Fruit fly (Drosophila melanogaster) whole organism, embryonic: ENCODE data around the gene ClpP.

Source experiments
- Bgb ChIP-seq: fragments of 200-800 bp; sonication (Bioruptor generic); IDR thresholded peaks from 2 replicates; pipeline ENCODE4 v1.3.6; 2022; ENCODE audit warnings: missing biosample characterization, missing genetic modification characterization; ENCODE audit not compliant: partially characterized antibody
- CG12299 ChIP-seq: fragments of 200-800 bp; sonication (Bioruptor generic); optimal IDR thresholded peaks from 2 replicates; lab custom pipeline; 2018; ENCODE audit warnings: missing biosample characterization, mild to moderate bottlenecking, missing genetic modification characterization
- CG13624 ChIP-seq: fragments of 200-800 bp; sonication (Bioruptor generic); optimal IDR thresholded peaks from 2 replicates; lab custom pipeline; 2016; ENCODE audit warnings: missing biosample characterization, missing genetic modification characterization
- CG15479 ChIP-seq: fragments of 200-800 bp; sonication (Bioruptor generic); optimal IDR thresholded peaks from 3 replicates; lab custom pipeline; 2019; ENCODE audit warnings: missing biosample characterization, mild to moderate bottlenecking, missing genetic modification characterization, moderate library complexity
- CG15514 ChIP-seq: fragments of 200-800 bp; sonication (Bioruptor generic); optimal IDR thresholded peaks from 3 replicates; lab custom pipeline; 2017; ENCODE audit warnings: missing biosample characterization, missing genetic modification characterization, mild to moderate bottlenecking, moderate library complexity, missing genetic modification reagents
- CG17359 ChIP-seq: fragments of 200-800 bp; sonication (Bioruptor generic); optimal IDR thresholded peaks from 3 replicates; lab custom pipeline; 2018; ENCODE audit warnings: missing biosample characterization, mild to moderate bottlenecking, missing genetic modification characterization, moderate library complexity
- CG17829 ChIP-seq: fragments of 200-800 bp; optimal IDR thresholded peaks from 2 replicates; lab custom pipeline; 2019; ENCODE audit warnings: missing biosample characterization, mild to moderate bottlenecking, missing genetic modification characterization, moderate library complexity
- CG18599 ChIP-seq: fragments of 200-800 bp; sonication (Bioruptor generic); optimal IDR thresholded peaks from 3 replicates; lab custom pipeline; 2017; ENCODE audit warnings: missing biosample characterization, missing genetic modification characterization, mild to moderate bottlenecking, moderate library complexity, missing genetic modification reagents
- CG18764 ChIP-seq: fragments of 200-800 bp; sonication (Bioruptor generic); optimal IDR thresholded peaks from 3 replicates; lab custom pipeline; 2016; ENCODE audit warnings: missing biosample characterization, missing genetic modification characterization
- CG30020 ChIP-seq: fragments of 200-800 bp; optimal IDR thresholded peaks from 2 replicates; lab custom pipeline; 2019; ENCODE audit warnings: missing biosample characterization, mild to moderate bottlenecking, missing genetic modification characterization, moderate library complexity
- CG3995 ChIP-seq: fragments of 200-800 bp; sonication (Bioruptor generic); optimal IDR thresholded peaks from 3 replicates; lab custom pipeline; 2016; ENCODE audit warnings: missing biosample characterization, missing genetic modification characterization
- CG7357 ChIP-seq: fragments of 200-800 bp; sonication (Bioruptor generic); IDR thresholded peaks from 3 replicates; pipeline ENCODE4 v1.3.6; 2022; ENCODE audit warnings: missing biosample characterization, missing genetic modification characterization
- CG7839 ChIP-seq: fragments of 200-800 bp; sonication (Bioruptor generic); optimal IDR thresholded peaks from 3 replicates; lab custom pipeline; 2018; ENCODE audit warnings: missing biosample characterization, mild to moderate bottlenecking, missing genetic modification characterization, moderate library complexity
- CG7928 ChIP-seq: fragments of 200-800 bp; sonication (Bioruptor generic); optimal IDR thresholded peaks from 2 replicates; lab custom pipeline; 2017; ENCODE audit warnings: missing biosample characterization, mild to moderate bottlenecking, missing genetic modification characterization
- CG9797 ChIP-seq: fragments of 200-800 bp; sonication (Bioruptor generic); optimal IDR thresholded peaks from 3 replicates; lab custom pipeline; 2018; ENCODE audit warnings: missing biosample characterization, mild to moderate bottlenecking, missing genetic modification characterization
- Dek ChIP-seq: fragments of 200-800 bp; sonication (Bioruptor generic); optimal IDR thresholded peaks from 3 replicates; lab custom pipeline; 2019; ENCODE audit warnings: missing biosample characterization, mild to moderate bottlenecking, missing genetic modification characterization, moderate library complexity
- Dll ChIP-seq: fragments of 200-800 bp; sonication (Bioruptor generic); IDR thresholded peaks from 4 replicates; pipeline ENCODE4 v1.3.6; 2022; ENCODE audit warnings: missing biosample characterization, missing genetic modification characterization; ENCODE audit not compliant: partially characterized antibody
- Dref ChIP-seq: fragments of 200-800 bp; sonication (Bioruptor generic); IDR thresholded peaks from 2 replicates; pipeline ENCODE4 v1.3.6; 2022; ENCODE audit warnings: missing biosample characterization, missing genetic modification characterization
- Gsc ChIP-seq: fragments of 200-800 bp; sonication (Bioruptor generic); IDR thresholded peaks from 2 replicates; pipeline ENCODE4 v1.3.6; 2022; ENCODE audit warnings: missing biosample characterization, missing genetic modification characterization
- Gug ChIP-seq: fragments of 200-800 bp; sonication (Bioruptor generic); IDR thresholded peaks from 4 replicates; pipeline ENCODE4 v1.3.6; 2022; ENCODE audit warnings: missing biosample characterization, missing genetic modification characterization
- HLHmδ ChIP-seq: fragments of 200-800 bp; sonication (Bioruptor generic); optimal IDR thresholded peaks from 2 replicates; lab custom pipeline; 2018; ENCODE audit warnings: missing biosample characterization, mild to moderate bottlenecking, missing genetic modification characterization, moderate library complexity
- Hsf ChIP-seq: fragments of 200-800 bp; sonication (Bioruptor generic); optimal IDR thresholded peaks from 3 replicates; lab custom pipeline; 2016; ENCODE audit warnings: missing biosample characterization, missing genetic modification characterization
- MBD-R2 ChIP-seq: fragments of 200-800 bp; sonication (Bioruptor generic); IDR thresholded peaks from 2 replicates; pipeline ENCODE4 v1.3.6; 2022; ENCODE audit warnings: missing biosample characterization, missing genetic modification characterization
- PHDP ChIP-seq: fragments of 200-800 bp; sonication (Bioruptor generic); optimal IDR thresholded peaks from 3 replicates; lab custom pipeline; 2018; ENCODE audit warnings: missing biosample characterization, mild to moderate bottlenecking, missing genetic modification characterization, moderate library complexity
- Stat92E ChIP-seq, 3 experiments: fragments of >200 bp in 2 of 3; fragments of 200-800 bp in 1 of 3; sonication (Bioruptor generic) in 1 of 3; optimal IDR thresholded peaks; 2 replicates each; lab custom pipeline; 2017 to 2019; ENCODE audit warnings: missing biosample characterization in 3 of 3, missing genetic modification characterization in 3 of 3, mild to moderate bottlenecking in 1 of 3, moderate library complexity in 1 of 3
- Trl ChIP-seq, 3 experiments: fragments of >200 bp in 2 of 3; fragments of 200-800 bp in 1 of 3; sonication (Bioruptor generic) in 1 of 3; optimal IDR thresholded peaks; 2 replicates in 1 of 3; 3 replicates in 2 of 3; lab custom pipeline; 2016 to 2017; ENCODE audit warnings: missing biosample characterization in 1 of 3, missing genetic modification characterization in 1 of 3
- abd-A ChIP-seq: fragments of 200-800 bp; sonication (Bioruptor generic); optimal IDR thresholded peaks from 3 replicates; lab custom pipeline; 2019; ENCODE audit warnings: missing biosample characterization, mild to moderate bottlenecking, missing genetic modification characterization, moderate library complexity
- bbx ChIP-seq: fragments of 200-800 bp; sonication (Bioruptor generic); IDR thresholded peaks from 2 replicates; pipeline ENCODE4 v1.3.6; 2022; ENCODE audit warnings: missing biosample characterization, missing genetic modification characterization; ENCODE audit not compliant: partially characterized antibody
- cato ChIP-seq: fragments of 200-800 bp; sonication (Bioruptor generic); optimal IDR thresholded peaks from 2 replicates; lab custom pipeline; 2016; ENCODE audit warnings: missing biosample characterization, missing genetic modification characterization, borderline replicate concordance
- cg ChIP-seq: fragments of 200-800 bp; sonication (Bioruptor generic); optimal IDR thresholded peaks from 3 replicates; lab custom pipeline; 2019; ENCODE audit warnings: missing biosample characterization, mild to moderate bottlenecking, missing genetic modification characterization, moderate library complexity
- chinmo ChIP-seq: fragments of 200-800 bp; sonication (Bioruptor generic); IDR thresholded peaks from 4 replicates; pipeline ENCODE4 v1.3.6; 2022; ENCODE audit warnings: missing biosample characterization, missing genetic modification characterization; ENCODE audit not compliant: partially characterized antibody
- dm ChIP-seq: fragments of 200-800 bp; sonication (Bioruptor generic); optimal IDR thresholded peaks from 3 replicates; lab custom pipeline; 2016; ENCODE audit warnings: missing biosample characterization, missing genetic modification characterization
- exex ChIP-seq: fragments of 200-800 bp; sonication (Bioruptor generic); optimal IDR thresholded peaks from 4 replicates; lab custom pipeline; 2018; ENCODE audit warnings: missing biosample characterization, mild to moderate bottlenecking, missing genetic modification characterization, moderate library complexity
- gce ChIP-seq: fragments of 200-800 bp; sonication (Bioruptor generic); IDR thresholded peaks from 3 replicates; pipeline ENCODE4 v1.3.6; 2022; ENCODE audit warnings: missing biosample characterization, missing genetic modification characterization
- gem ChIP-seq: fragments of 200-800 bp; sonication (Bioruptor generic); optimal IDR thresholded peaks from 2 replicates; lab custom pipeline; 2019; ENCODE audit warnings: missing biosample characterization, mild to moderate bottlenecking, missing genetic modification characterization, moderate library complexity
- grau ChIP-seq: fragments of 200-800 bp; optimal IDR thresholded peaks from 3 replicates; lab custom pipeline; 2019; ENCODE audit warnings: missing biosample characterization, mild to moderate bottlenecking, missing genetic modification characterization, moderate library complexity
- gt ChIP-seq: fragments of 200-800 bp; sonication (Bioruptor generic); IDR thresholded peaks from 2 replicates; pipeline ENCODE4 v1.3.6; 2022; ENCODE audit warnings: missing biosample characterization, missing genetic modification characterization
- inv ChIP-seq: fragments of 200-800 bp; sonication (Bioruptor generic); IDR thresholded peaks from 2 replicates; pipeline ENCODE4 v1.3.6; 2022; ENCODE audit warnings: missing biosample characterization, missing genetic modification characterization; ENCODE audit not compliant: partially characterized antibody
- knrl ChIP-seq: fragments of 200-800 bp; sonication (Bioruptor generic); IDR thresholded peaks from 3 replicates; pipeline ENCODE4 v1.3.6; 2022; ENCODE audit warnings: missing biosample characterization, missing genetic modification characterization; ENCODE audit not compliant: partially characterized antibody
- ssp ChIP-seq: fragments of 200-800 bp; sonication (Bioruptor generic); IDR thresholded peaks from 2 replicates; pipeline ENCODE4 v1.3.6; 2022; ENCODE audit warnings: missing biosample characterization, missing genetic modification characterization
- sug ChIP-seq: fragments of 200-800 bp; optimal IDR thresholded peaks from 2 replicates; lab custom pipeline; 2019; ENCODE audit warnings: missing biosample characterization, mild to moderate bottlenecking, missing genetic modification characterization, moderate library complexity
- trem ChIP-seq: fragments of 200-800 bp; optimal IDR thresholded peaks from 3 replicates; lab custom pipeline; 2019; ENCODE audit warnings: missing biosample characterization, mild to moderate bottlenecking, missing genetic modification characterization, moderate library complexity
- zen ChIP-seq: fragments of 200-800 bp; sonication (Bioruptor generic); optimal IDR thresholded peaks from 3 replicates; lab custom pipeline; 2018; ENCODE audit warnings: missing biosample characterization, mild to moderate bottlenecking, missing genetic modification characterization, moderate library complexity
- zfh2 ChIP-seq: fragments of 200-800 bp; sonication (Bioruptor generic); optimal IDR thresholded peaks from 2 replicates; lab custom pipeline; 2016; ENCODE audit warnings: missing biosample characterization, missing genetic modification characterization

Gene ClpP

dm6 chr2L:10333091-10333991 lies 23.3 kb upstream of the ClpP start, which contains the start of gene GATAd (continued):
- TF ChIP-seq CG3995 (peak; percentile 79), CG9797 (GFP tag; lab: Kevin White, UChicago) (peak; percentile 52), CG18599 (GFP tag; lab: Kevin White, UChicago) (no peak), CG13624 (GFP tag; lab: Kevin White, UChicago) (no peak), Stat92E (GFP tag; optimal IDR thresholded peaks at IDR 0.05; lab: Kevin White, UChicago) (peak in 1 of 3 experiments; percentile 44), Dref (GFP tag; lab: Robert Waterston, UW) (peak; percentile 62), CG7928 (GFP tag; lab: Kevin White, UChicago) (peak; percentile 88), CG7357 (GFP tag; lab: Robert Waterston, UW) (no peak), gt (GFP tag; lab: Robert Waterston, UW) (no peak), cato (no peak), cg (GFP tag; lab: Kevin White, UChicago) (no peak), chinmo (GFP tag; lab: Robert Waterston, UW) (peak; percentile 74; the same call in 1 of the 4 replicates), Gug (GFP tag; lab: Robert Waterston, UW) (no peak), Hsf (GFP tag; lab: Kevin White, UChicago) (no peak), PHDP (tag; lab: Kevin White, UChicago) (peak; percentile 19), abd-A (no peak), zfh2 (GFP tag; lab: Kevin White, UChicago) (no peak), gce (GFP tag; lab: Robert Waterston, UW) (no peak), sug (tag; lab: Kevin White, UChicago) (peak; percentile 24), Dll (GFP tag; lab: Robert Waterston, UW) (no peak), grau (peak; percentile 19), Trl (optimal IDR thresholded peaks at IDR 0.05; lab: Kevin White, UChicago) (no peak), Trl (GFP tag; optimal IDR thresholded peaks at IDR 0.05; lab: Kevin White, UChicago) (no peak), CG15479 (GFP tag; lab: Kevin White, UChicago) (peak; percentile 64), HLHmδ (GFP tag; lab: Kevin White, UChicago) (no peak), exex (peak; percentile 18), ssp (GFP tag; lab: Robert Waterston, UW) (peak; percentile 21; the same call in 1 of the 2 replicates), CG18764 (GFP tag; lab: Kevin White, UChicago) (no peak), Gsc (GFP tag; lab: Robert Waterston, UW) (no peak), CG15514 (peak; percentile 99), Dek (tag; lab: Kevin White, UChicago) (peak; percentile 15), knrl (0 out of 3 replicates have a peak, but pooled peaks have one; percentile 37), CG30020 (tag; lab: Kevin White, UChicago) (peak; percentile 95), Bgb (GFP tag; lab: Robert Waterston, UW) (0 out of 2 replicates have a peak, but pooled peaks have one; percentile 26), CG7839 (tag; lab: Kevin White, UChicago) (no peak), gem (peak; percentile 26), MBD-R2 (GFP tag; lab: Robert Waterston, UW) (peak; percentile 19; the same call in 1 of the 2 replicates), CG17359 (tag; lab: Kevin White, UChicago) (no peak), CG12299 (tag; lab: Kevin White, UChicago) (peak; percentile 28), bbx (GFP tag; lab: Robert Waterston, UW) (0 out of 2 replicates have a peak, but pooled peaks have one; percentile 16), inv (GFP tag; lab: Robert Waterston, UW) (peak; percentile 20; the same call in 1 of the 2 replicates), dm (no peak), CG17829 (peak; percentile 43), zen (tag; lab: Kevin White, UChicago) (peak; percentile 23), trem (peak; percentile 52)
